Fruit fly (Drosophila melanogaster): Measurements from ENCODE around the gene Akap200.

dm6 chr2L:8466643-8467042 is 51.2 kb downstream of the Akap200 start, which contains the start of gene dachs:
- TF ChIP-seq gl (tag; optimal IDR thresholded peaks at IDR 0.05) (no peak), rn (GFP tag; IDR thresholded peaks at IDR 0.05) (no peak), Snoo (tag; optimal IDR thresholded peaks at IDR 0.05) (no peak), EcR (GFP tag; optimal IDR thresholded peaks at IDR 0.05) (no peak), CG9948 (tag; optimal IDR thresholded peaks at IDR 0.05) (no peak), CG15710 (tag; optimal IDR thresholded peaks at IDR 0.05) (no peak), CG12605 (GFP tag; IDR thresholded peaks at IDR 0.05) (no peak), CG14655 (GFP tag; optimal IDR thresholded peaks at IDR 0.05) (no peak), fd96Ca (GFP tag; IDR thresholded peaks at IDR 0.05) (no peak)

Measured in whole organism, pupa.